Fruit fly (Drosophila melanogaster): ENCODE data around the gene Cyp4d20.

Gene Cyp4d20

dm6 chr3L:2469660-2470059 is 8.6 kb downstream of the Cyp4d20 start:
- TF ChIP-seq sv (GFP tag; optimal IDR thresholded peaks at IDR 0.05) (no peak), fru (GFP tag; optimal IDR thresholded peaks at IDR 0.05) (peak; percentile 23), ey (GFP tag; optimal IDR thresholded peaks at IDR 0.05) (no peak), dl (GFP tag; optimal IDR thresholded peaks at IDR 0.05; ENCODE audit: insufficient read depth in 1 of 2, partially characterized antibody in 2 of 2) (no peak), N (GFP tag; optimal IDR thresholded peaks at IDR 0.05) (no peak), pan (optimal IDR thresholded peaks at IDR 0.05) (no peak), woc (GFP tag; optimal IDR thresholded peaks at IDR 0.05) (no peak), Dfd (GFP tag; optimal IDR thresholded peaks at IDR 0.05) (no peak), dmrt93B (GFP tag; optimal IDR thresholded peaks at IDR 0.05) (no peak), rgr (GFP tag; optimal IDR thresholded peaks at IDR 0.05) (peak; percentile 25), lola (GFP tag; optimal IDR thresholded peaks at IDR 0.05) (no peak), foxo (GFP tag; optimal IDR thresholded peaks at IDR 0.05) (peak in 1 of 2 experiments; percentile 32), Mio (GFP tag; optimal IDR thresholded peaks at IDR 0.05) (no peak), Dif (GFP tag; optimal IDR thresholded peaks at IDR 0.05; ENCODE audit: partially characterized antibody) (no peak), br (GFP tag; optimal IDR thresholded peaks at IDR 0.05) (peak; percentile 29), Jra (GFP tag; optimal IDR thresholded peaks at IDR 0.05) (no peak), CG32264 (GFP tag; optimal IDR thresholded peaks at IDR 0.05) (no peak), CrebA (GFP tag; optimal IDR thresholded peaks at IDR 0.05; ENCODE audit: borderline replicate concordance) (no peak), Rel (GFP tag; optimal IDR thresholded peaks at IDR 0.05) (no peak), Rel (tag; optimal IDR thresholded peaks at IDR 0.05) (no peak), Sp1 (GFP tag; optimal IDR thresholded peaks at IDR 0.05) (no peak), sage (GFP tag; optimal IDR thresholded peaks at IDR 0.05) (no peak), HLH106 (tag; optimal IDR thresholded peaks at IDR 0.05) (no peak), OdsH (GFP tag; optimal IDR thresholded peaks at IDR 0.05) (no peak), jim (GFP tag; optimal IDR thresholded peaks at IDR 0.05) (no peak), Hr78 (GFP tag; optimal IDR thresholded peaks at IDR 0.05) (no peak), CG9705 (GFP tag; optimal IDR thresholded peaks at IDR 0.05) (no peak), Hnf4 (GFP tag; optimal IDR thresholded peaks at IDR 0.05) (peak; percentile 17), GATAd (GFP tag; optimal IDR thresholded peaks at IDR 0.05) (no peak), dsf (GFP tag; optimal IDR thresholded peaks at IDR 0.05; ENCODE audit: borderline replicate concordance) (no peak), Vsx2 (GFP tag; optimal IDR thresholded peaks at IDR 0.05; ENCODE audit: partially characterized antibody) (no peak), tai (GFP tag; optimal IDR thresholded peaks at IDR 0.05) (no peak), Hr83 (GFP tag; optimal IDR thresholded peaks at IDR 0.05; ENCODE audit: poor library complexity, severe bottlenecking) (peak; percentile 73), psq (GFP tag; optimal IDR thresholded peaks at IDR 0.05) (no peak), usp (GFP tag; optimal IDR thresholded peaks at IDR 0.05) (no peak), Abd-B (GFP tag; optimal IDR thresholded peaks at IDR 0.05) (no peak), Myc (optimal IDR thresholded peaks at IDR 0.05) (no peak), h (GFP tag; optimal IDR thresholded peaks at IDR 0.05) (peak; percentile 43), brk (GFP tag; optimal IDR thresholded peaks at IDR 0.05) (no peak)

DNA sequence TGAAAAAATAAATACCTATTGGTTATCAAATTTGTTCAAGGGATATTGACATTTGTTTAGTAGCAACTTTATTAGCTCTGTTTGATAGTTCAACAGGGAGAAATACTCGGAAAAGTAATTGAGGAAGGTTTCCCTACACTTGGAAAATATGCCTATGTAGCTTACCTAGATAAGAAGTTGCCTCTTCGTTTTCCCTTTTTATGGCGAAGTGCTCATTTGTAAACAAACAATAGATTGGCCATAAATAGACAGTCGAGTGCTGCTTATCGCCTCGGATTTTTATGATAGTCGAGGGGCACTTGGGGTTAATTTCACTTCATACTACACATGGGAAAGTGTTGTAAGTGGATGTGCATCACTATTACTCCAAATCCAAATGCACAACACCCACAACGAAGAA is 9.7 kb downstream of the Cyp4d20 start:
- no peak for TF ChIP-seq h (GFP tag; optimal IDR thresholded peaks at IDR 0.05)
- TF ChIP-seq Dif (GFP tag; optimal IDR thresholded peaks at IDR 0.05; ENCODE audit: partially characterized antibody): no peak
- no peak for TF ChIP-seq Hnf4 (GFP tag; optimal IDR thresholded peaks at IDR 0.05)
- no peak for TF ChIP-seq jim (GFP tag; optimal IDR thresholded peaks at IDR 0.05)
- TF ChIP-seq N (GFP tag; optimal IDR thresholded peaks at IDR 0.05): no peak
- no peak for TF ChIP-seq Mio (GFP tag; optimal IDR thresholded peaks at IDR 0.05)
- TF ChIP-seq psq (GFP tag; optimal IDR thresholded peaks at IDR 0.05): no peak
- TF ChIP-seq ey (GFP tag; optimal IDR thresholded peaks at IDR 0.05): no peak
- no peak for TF ChIP-seq CG9705 (GFP tag; optimal IDR thresholded peaks at IDR 0.05)
- no peak for TF ChIP-seq sv (GFP tag; optimal IDR thresholded peaks at IDR 0.05)
- TF ChIP-seq Hr78 (GFP tag; optimal IDR thresholded peaks at IDR 0.05): no peak
- no peak for TF ChIP-seq OdsH (GFP tag; optimal IDR thresholded peaks at IDR 0.05)
- no peak for TF ChIP-seq Hr83 (GFP tag; optimal IDR thresholded peaks at IDR 0.05; ENCODE audit: poor library complexity, severe bottlenecking)
- no peak for TF ChIP-seq pan (optimal IDR thresholded peaks at IDR 0.05)
- no peak for TF ChIP-seq GATAd (GFP tag; optimal IDR thresholded peaks at IDR 0.05)
- TF ChIP-seq Sp1 (GFP tag; optimal IDR thresholded peaks at IDR 0.05): no peak
- TF ChIP-seq woc (GFP tag; optimal IDR thresholded peaks at IDR 0.05): no peak
